Worm (Caenorhabditis elegans): ENCODE results near the gene arrd-18.

- TF ChIP-seq ztf-29 (GFP tag; IDR thresholded peaks at IDR 0.05) (no peak), ztf-23 (GFP tag; IDR thresholded peaks at IDR 0.05) (no peak), flt-1 (GFP tag; IDR thresholded peaks at IDR 0.05) (no peak), med-1 (GFP tag; optimal IDR thresholded peaks at IDR 0.05; ENCODE audit: insufficient read depth) (no peak), T22C8.4 (GFP tag; IDR thresholded peaks at IDR 0.05) (no peak), tab-1 (GFP tag; IDR thresholded peaks at IDR 0.05) (no peak), klf-2 (GFP tag; conservative IDR thresholded peaks at IDR 0.05) (no peak), ref-1 (GFP tag; conservative IDR thresholded peaks at IDR 0.05) (no peak), cog-1 (tag; optimal IDR thresholded peaks at IDR 0.05) (no peak)
Observed at ce11 chrV:3297764-3298163, 14.2 kb downstream of the arrd-18 start, which contains the start of gene srx-122.

Data from whole organism, midembryonic.